Fruit fly (Drosophila melanogaster) whole organism, embryonic: ENCODE data around the gene arx.
A peak's percentile ranks its signal among the peaks of the same experiment; 100 is the strongest.

Experiments used
- Atf6 ChIP-seq: fragments of 200-800 bp; sonication (Bioruptor generic); IDR thresholded peaks from 2 replicates; pipeline ENCODE4 v1.3.6; 2022; ENCODE audit warnings: missing biosample characterization, missing genetic modification characterization
- CG10147 ChIP-seq: fragments of 200-800 bp; sonication (Bioruptor generic); optimal IDR thresholded peaks from 2 replicates; lab custom pipeline; 2019; ENCODE audit warnings: missing biosample characterization, mild to moderate bottlenecking, missing genetic modification characterization, moderate library complexity
- CG11398 ChIP-seq: fragments of 200-800 bp; sonication (Bioruptor generic); optimal IDR thresholded peaks from 2 replicates; lab custom pipeline; 2016; ENCODE audit warnings: missing biosample characterization, missing genetic modification characterization
- CG12236 ChIP-seq: fragments of 200-800 bp; sonication (Bioruptor generic); optimal IDR thresholded peaks from 2 replicates; lab custom pipeline; 2016; ENCODE audit warnings: missing biosample characterization, missing genetic modification characterization
- CG12659 ChIP-seq: fragments of 200-800 bp; sonication (Bioruptor generic); optimal IDR thresholded peaks from 3 replicates; lab custom pipeline; 2017; ENCODE audit warnings: mild to moderate bottlenecking, missing biosample characterization, missing genetic modification reagents, missing genetic modification characterization
- CG14667 ChIP-seq: fragments of 200-800 bp; sonication (Bioruptor generic); IDR thresholded peaks from 2 replicates; pipeline ENCODE4 v1.3.6; 2022; ENCODE audit warnings: missing biosample characterization, missing genetic modification characterization
- CG1529 ChIP-seq: fragments of 200-800 bp; sonication (Bioruptor generic); optimal IDR thresholded peaks from 3 replicates; lab custom pipeline; 2018; ENCODE audit warnings: missing biosample characterization, missing genetic modification characterization
- CG1647 ChIP-seq: fragments of 200-800 bp; sonication (Bioruptor generic); optimal IDR thresholded peaks from 3 replicates; lab custom pipeline; 2016; ENCODE audit warnings: missing biosample characterization, missing genetic modification characterization
- CG16815 ChIP-seq: fragments of 200-800 bp; sonication (Bioruptor generic); optimal IDR thresholded peaks from 3 replicates; lab custom pipeline; 2017; ENCODE audit warnings: missing biosample characterization, mild to moderate bottlenecking, missing genetic modification characterization
- CG17361 ChIP-seq: fragments of 200-800 bp; sonication (Bioruptor generic); IDR thresholded peaks from 3 replicates; pipeline ENCODE4 v1.3.6; 2022; ENCODE audit warnings: missing biosample characterization, missing genetic modification characterization
- CG2120 ChIP-seq: fragments of 200-800 bp; sonication (Bioruptor generic); optimal IDR thresholded peaks from 3 replicates; lab custom pipeline; 2016; ENCODE audit warnings: missing biosample characterization, missing genetic modification characterization
- CG3163 ChIP-seq: fragments of 200-800 bp; sonication (Bioruptor generic); optimal IDR thresholded peaks from 3 replicates; lab custom pipeline; 2016; ENCODE audit warnings: missing biosample characterization, missing genetic modification characterization
- CG43689 ChIP-seq: fragments of 200-800 bp; sonication (Bioruptor generic); IDR thresholded peaks from 2 replicates; pipeline ENCODE4 v1.3.6; 2022; ENCODE audit warnings: missing biosample characterization, missing genetic modification characterization
- CG5953 ChIP-seq: fragments of 200-800 bp; sonication (Bioruptor generic); IDR thresholded peaks from 2 replicates; pipeline ENCODE4 v1.3.6; 2022; ENCODE audit warnings: missing biosample characterization, missing genetic modification characterization
- CG6175 ChIP-seq: fragments of 200-800 bp; sonication (Bioruptor generic); IDR thresholded peaks from 3 replicates; pipeline ENCODE4 v1.3.6; 2022; ENCODE audit warnings: missing biosample characterization, missing genetic modification characterization
- CG6791 ChIP-seq: fragments of 200-800 bp; sonication (Bioruptor generic); IDR thresholded peaks from 3 replicates; pipeline ENCODE4 v1.3.6; 2022; ENCODE audit warnings: missing biosample characterization, missing genetic modification characterization; ENCODE audit not compliant: partially characterized antibody
- CG7928 ChIP-seq: fragments of 200-800 bp; sonication (Bioruptor generic); optimal IDR thresholded peaks from 2 replicates; lab custom pipeline; 2017; ENCODE audit warnings: missing biosample characterization, mild to moderate bottlenecking, missing genetic modification characterization
- CG8359 ChIP-seq: fragments of 200-800 bp; sonication (Bioruptor generic); optimal IDR thresholded peaks from 2 replicates; lab custom pipeline; 2017; ENCODE audit warnings: missing biosample characterization, mild to moderate bottlenecking, missing genetic modification characterization, borderline replicate concordance
- CG9609 ChIP-seq: fragments of 200-800 bp; sonication (Bioruptor generic); optimal IDR thresholded peaks from 3 replicates; lab custom pipeline; 2016; ENCODE audit warnings: missing biosample characterization, missing genetic modification characterization
- D ChIP-seq, 2 experiments: fragments of 200-800 bp in 1 of 2; fragments of >200 bp in 1 of 2; sonication (Bioruptor generic) in 1 of 2; optimal IDR thresholded peaks; 2 replicates in 1 of 2; 3 replicates in 1 of 2; lab custom pipeline; 2017; ENCODE audit warnings: mild to moderate bottlenecking in 1 of 2, missing biosample characterization in 1 of 2, missing genetic modification characterization in 1 of 2, missing genetic modification reagents in 1 of 2
- Dip2 ChIP-seq: fragments of 200-800 bp; sonication (Bioruptor generic); IDR thresholded peaks from 2 replicates; pipeline ENCODE4 v1.3.6; 2022; ENCODE audit warnings: missing biosample characterization, missing genetic modification characterization
- Dp ChIP-seq: fragments of 200-800 bp; sonication (Bioruptor generic); optimal IDR thresholded peaks from 2 replicates; lab custom pipeline; 2018; ENCODE audit warnings: missing biosample characterization, mild to moderate bottlenecking, missing genetic modification characterization, moderate library complexity
- E2f2 ChIP-seq: fragments of 200-800 bp; sonication (Bioruptor generic); IDR thresholded peaks from 2 replicates; pipeline ENCODE4 v1.3.6; 2022; ENCODE audit warnings: missing biosample characterization, missing genetic modification characterization
- Eip74EF ChIP-seq, 2 experiments: fragments of 200-800 bp in 1 of 2; fragments of >200 bp in 1 of 2; sonication (Bioruptor generic) in 1 of 2; optimal IDR thresholded peaks; 2 replicates each; lab custom pipeline; 2017 to 2019; ENCODE audit warnings: missing biosample characterization in 2 of 2, missing genetic modification characterization in 2 of 2, mild to moderate bottlenecking in 1 of 2, moderate library complexity in 1 of 2
- Ets97D ChIP-seq: fragments of 200-800 bp; sonication (Bioruptor generic); optimal IDR thresholded peaks from 3 replicates; lab custom pipeline; 2016; ENCODE audit warnings: missing biosample characterization, missing genetic modification characterization
- Fer3 ChIP-seq: fragments of 200-800 bp; sonication (Bioruptor generic); optimal IDR thresholded peaks from 2 replicates; lab custom pipeline; 2018; ENCODE audit warnings: missing biosample characterization, mild to moderate bottlenecking, missing genetic modification characterization, moderate library complexity
- HLH54F ChIP-seq: fragments of 200-800 bp; sonication (Bioruptor generic); optimal IDR thresholded peaks from 3 replicates; lab custom pipeline; 2016; ENCODE audit warnings: missing biosample characterization, missing genetic modification characterization
- Hr3 ChIP-seq: fragments of 200-800 bp; sonication (Bioruptor generic); optimal IDR thresholded peaks from 3 replicates; lab custom pipeline; 2016; ENCODE audit warnings: missing biosample characterization, missing genetic modification characterization
- Hr51 ChIP-seq, 2 experiments: fragments of 200-800 bp; sonication (Bioruptor generic); optimal IDR thresholded peaks; 2 replicates in 1 of 2; 3 replicates in 1 of 2; lab custom pipeline; 2016 to 2018; ENCODE audit warnings: missing biosample characterization in 2 of 2, missing genetic modification characterization in 2 of 2, mild to moderate bottlenecking in 1 of 2, moderate library complexity in 1 of 2
- Myb ChIP-seq: fragments of 200-800 bp; sonication (Bioruptor generic); optimal IDR thresholded peaks from 2 replicates; lab custom pipeline; 2016; ENCODE audit warnings: missing biosample characterization, missing genetic modification characterization
- NC2α ChIP-seq: fragments of 200-800 bp; sonication (Bioruptor generic); optimal IDR thresholded peaks from 2 replicates; lab custom pipeline; 2016; ENCODE audit warnings: missing biosample characterization, missing genetic modification characterization
- Scr ChIP-seq: fragments of 200-800 bp; sonication (Bioruptor generic); IDR thresholded peaks from 2 replicates; pipeline ENCODE4 v1.3.6; 2022; ENCODE audit warnings: missing biosample characterization, missing genetic modification characterization; ENCODE audit not compliant: partially characterized antibody
- Side ChIP-seq: fragments of 200-800 bp; sonication (Bioruptor generic); optimal IDR thresholded peaks from 2 replicates; lab custom pipeline; 2016; ENCODE audit warnings: missing biosample characterization, missing genetic modification characterization
- Sry-δ ChIP-seq: fragments of 200-800 bp; sonication (Bioruptor generic); optimal IDR thresholded peaks from 2 replicates; lab custom pipeline; 2016; ENCODE audit warnings: missing biosample characterization, missing genetic modification characterization
- Trl ChIP-seq, 3 experiments: fragments of >200 bp in 2 of 3; fragments of 200-800 bp in 1 of 3; sonication (Bioruptor generic) in 1 of 3; optimal IDR thresholded peaks; 2 replicates in 1 of 3; 3 replicates in 2 of 3; lab custom pipeline; 2016 to 2017; ENCODE audit warnings: missing biosample characterization in 1 of 3, missing genetic modification characterization in 1 of 3
- bcd ChIP-seq: fragments of 200-800 bp; sonication (Bioruptor generic); optimal IDR thresholded peaks from 2 replicates; lab custom pipeline; 2017; ENCODE audit warnings: missing biosample characterization, mild to moderate bottlenecking, missing genetic modification characterization
- disco-r ChIP-seq: fragments of 200-800 bp; sonication (Bioruptor generic); optimal IDR thresholded peaks from 2 replicates; lab custom pipeline; 2016; ENCODE audit warnings: missing biosample characterization, missing genetic modification characterization
- dpn ChIP-seq, 2 experiments: fragments of 200-800 bp; sonication (Bioruptor generic); optimal IDR thresholded peaks; 3 replicates each; lab custom pipeline; 2016; ENCODE audit warnings: missing biosample characterization in 2 of 2, missing genetic modification characterization in 2 of 2
- gcm2 ChIP-seq: fragments of 200-800 bp; sonication (Bioruptor generic); optimal IDR thresholded peaks from 2 replicates; lab custom pipeline; 2016; ENCODE audit warnings: missing biosample characterization, missing genetic modification characterization
- gfzf ChIP-seq: fragments of 200-800 bp; sonication (Bioruptor generic); optimal IDR thresholded peaks from 2 replicates; lab custom pipeline; 2016; ENCODE audit warnings: missing biosample characterization, mild to moderate bottlenecking, missing genetic modification characterization, moderate library complexity
- insv ChIP-seq, 2 experiments: fragments of 200-800 bp; sonication (Bioruptor generic); optimal IDR thresholded peaks; 3 replicates each; lab custom pipeline; 2016 to 2018; ENCODE audit warnings: missing biosample characterization in 2 of 2, missing genetic modification characterization in 2 of 2
- nerfin-2 ChIP-seq: fragments of 200-800 bp; sonication (Bioruptor generic); IDR thresholded peaks from 2 replicates; pipeline ENCODE4 v1.3.6; 2022; ENCODE audit warnings: missing biosample characterization, missing genetic modification characterization; ENCODE audit not compliant: partially characterized antibody
- nom ChIP-seq: fragments of 200-800 bp; sonication (Bioruptor generic); optimal IDR thresholded peaks from 2 replicates; lab custom pipeline; 2017; ENCODE audit warnings: missing biosample characterization, missing genetic modification characterization, mild to moderate bottlenecking, moderate library complexity, missing genetic modification reagents
- peb ChIP-seq: fragments of 200-800 bp; sonication (Bioruptor generic); IDR thresholded peaks from 2 replicates; pipeline ENCODE4 v1.3.6; 2022; ENCODE audit warnings: missing biosample characterization, missing genetic modification characterization
- repo ChIP-seq: fragments of 200-800 bp; sonication (Bioruptor generic); optimal IDR thresholded peaks from 2 replicates; lab custom pipeline; 2016; ENCODE audit warnings: missing biosample characterization, missing genetic modification characterization
- seq ChIP-seq: fragments of 200-800 bp; sonication (Bioruptor generic); IDR thresholded peaks from 2 replicates; pipeline ENCODE4 v1.3.6; 2022; ENCODE audit warnings: missing biosample characterization, missing genetic modification characterization
- sisA ChIP-seq: fragments of 200-800 bp; sonication (Bioruptor generic); IDR thresholded peaks from 2 replicates; pipeline ENCODE4 v1.3.6; 2022; ENCODE audit warnings: missing biosample characterization, missing genetic modification characterization
- tio ChIP-seq: fragments of 200-800 bp; sonication (Bioruptor generic); optimal IDR thresholded peaks from 2 replicates; lab custom pipeline; 2017; ENCODE audit warnings: missing biosample characterization, missing genetic modification characterization, inconsistent platforms
- toy ChIP-seq: fragments of 200-800 bp; sonication (Bioruptor generic); IDR thresholded peaks from 2 replicates; pipeline ENCODE4 v1.3.6; 2022; ENCODE audit warnings: missing biosample characterization, missing genetic modification characterization
- zfh1 ChIP-seq: fragments of 200-800 bp; sonication (Bioruptor generic); IDR thresholded peaks from 3 replicates; pipeline ENCODE4 v1.3.6; 2022; ENCODE audit warnings: missing biosample characterization, missing genetic modification characterization

Gene arx

DNA sequence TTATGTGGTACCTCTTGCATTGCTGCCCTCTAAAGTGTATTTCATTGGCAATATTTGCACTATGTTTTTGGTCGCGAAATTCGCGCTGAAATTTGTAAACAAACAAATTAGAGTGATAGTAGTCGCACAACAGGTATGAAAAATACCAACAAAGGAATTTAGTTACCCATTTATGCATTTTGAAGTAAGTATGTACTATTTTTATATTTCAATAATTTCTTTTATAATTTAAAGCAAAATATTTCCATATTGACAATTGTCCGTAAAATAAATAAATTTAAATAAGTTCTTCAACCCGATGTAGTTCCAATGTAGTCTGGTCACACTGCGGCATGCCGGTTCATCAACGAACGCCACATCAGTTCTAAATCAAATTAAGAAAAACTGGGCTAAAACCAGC, 28.9 kb downstream of the arx start, which contains the start of the genes Rad9 and Uggt (continued):
- no peak for TF ChIP-seq CG11398
- no peak for TF ChIP-seq CG3163
- no peak for TF ChIP-seq Eip74EF (GFP tag; optimal IDR thresholded peaks at IDR 0.05; lab: Kevin White, UChicago)
- TF ChIP-seq Atf6 (GFP tag; lab: Robert Waterston, UW), result no peak
- no peak for TF ChIP-seq CG17361
- no peak for TF ChIP-seq Hr51 (GFP tag; optimal IDR thresholded peaks at IDR 0.05; lab: Kevin White, UChicago)
- no peak for TF ChIP-seq CG10147
- TF ChIP-seq repo, result no peak
- no peak for TF ChIP-seq Myb (GFP tag; lab: Kevin White, UChicago)
- no peak for TF ChIP-seq CG16815
- no peak for TF ChIP-seq Dip2
- no peak for TF ChIP-seq sisA
- peak; percentile 58 for TF ChIP-seq Dp
- no peak for TF ChIP-seq nom (GFP tag; lab: Kevin White, UChicago)
- TF ChIP-seq E2f2 (GFP tag; lab: Robert Waterston, UW), result peak; percentile 75
- no peak for TF ChIP-seq Side (GFP tag; lab: Kevin White, UChicago)
- TF ChIP-seq Ets97D (GFP tag; lab: Kevin White, UChicago), result no peak
- TF ChIP-seq CG12659 (GFP tag; lab: Kevin White, UChicago), result peak; percentile 53
- no peak for TF ChIP-seq tio (GFP tag; lab: Kevin White, UChicago)
- no peak for TF ChIP-seq CG7928 (GFP tag; lab: Kevin White, UChicago)
- no peak for TF ChIP-seq D (optimal IDR thresholded peaks at IDR 0.05; lab: Kevin White, UChicago)
- no peak for TF ChIP-seq D (GFP tag; optimal IDR thresholded peaks at IDR 0.05; lab: Kevin White, UChicago)
- no peak for TF ChIP-seq Trl (optimal IDR thresholded peaks at IDR 0.05; lab: Kevin White, UChicago)
- no peak for TF ChIP-seq Trl (GFP tag; optimal IDR thresholded peaks at IDR 0.05; lab: Kevin White, UChicago)
- TF ChIP-seq Hr3 (GFP tag; lab: Kevin White, UChicago), result peak; percentile 7
- TF ChIP-seq insv (GFP tag; optimal IDR thresholded peaks at IDR 0.05; lab: Kevin White, UChicago), result no peak
- no peak for TF ChIP-seq Sry-δ (GFP tag; lab: Kevin White, UChicago)
- no peak for TF ChIP-seq CG1647 (GFP tag; lab: Kevin White, UChicago)
- no peak for TF ChIP-seq CG8359 (GFP tag; lab: Kevin White, UChicago)
- no peak for TF ChIP-seq zfh1
- no peak for TF ChIP-seq peb (GFP tag; lab: Robert Waterston, UW)
- 0 out of 2 replicates have a peak, but pooled peaks have one; percentile 13 for TF ChIP-seq seq (GFP tag; lab: Robert Waterston, UW)
- TF ChIP-seq CG2120, result no peak
- TF ChIP-seq CG1529, result no peak
- TF ChIP-seq NC2α, result no peak
- TF ChIP-seq CG6175 (GFP tag; lab: Robert Waterston, UW), result no peak
- no peak for TF ChIP-seq dpn (GFP tag; optimal IDR thresholded peaks at IDR 0.05; lab: Kevin White, UChicago)
- no peak for TF ChIP-seq CG43689 (GFP tag; lab: Robert Waterston, UW)
- no peak for TF ChIP-seq CG9609 (GFP tag; lab: Kevin White, UChicago)
- TF ChIP-seq CG6791 (GFP tag; lab: Robert Waterston, UW), result no peak
- no peak for TF ChIP-seq bcd
- TF ChIP-seq CG12236, result no peak
- no peak for TF ChIP-seq HLH54F
- no peak for TF ChIP-seq Fer3
- TF ChIP-seq nerfin-2 (GFP tag; lab: Robert Waterston, UW), result no peak
- TF ChIP-seq CG5953 (GFP tag; lab: Robert Waterston, UW), result no peak
- peak; percentile 57 for TF ChIP-seq gfzf
- no peak for TF ChIP-seq toy (GFP tag; lab: Robert Waterston, UW)
- no peak for TF ChIP-seq CG14667
- no peak for TF ChIP-seq disco-r
- no peak for TF ChIP-seq gcm2 (GFP tag; lab: Kevin White, UChicago)
- TF ChIP-seq Scr (GFP tag; lab: Robert Waterston, UW), result 0 out of 2 replicates have a peak, but pooled peaks have one; percentile 43
